Fruit fly (Drosophila melanogaster) whole organism, embryonic: ENCODE measurements around the gene CG11679.

Experiments used
- Abd-B ChIP-seq: fragments of 200-800 bp; sonication (Bioruptor generic); optimal IDR thresholded peaks from 2 replicates; lab custom pipeline; 2018; ENCODE audit warnings: missing biosample characterization, mild to moderate bottlenecking, missing genetic modification characterization, moderate library complexity
- Aef1 ChIP-seq: fragments of 200-800 bp; sonication (Bioruptor generic); IDR thresholded peaks from 3 replicates; pipeline ENCODE4 v1.3.6; 2022; ENCODE audit warnings: missing biosample characterization, missing genetic modification characterization
- Asciz ChIP-seq: fragments of 200-800 bp; sonication (Bioruptor generic); optimal IDR thresholded peaks from 2 replicates; lab custom pipeline; 2017; ENCODE audit warnings: missing biosample characterization, mild to moderate bottlenecking, missing genetic modification characterization, missing genetic modification reagents
- BEAF-32 ChIP-seq: fragments of 200-800 bp; sonication (Bioruptor generic); optimal IDR thresholded peaks from 3 replicates; lab custom pipeline; 2017; ENCODE audit warnings: missing biosample characterization, missing genetic modification characterization, mild to moderate bottlenecking, moderate library complexity, missing genetic modification reagents
- CG10209 ChIP-seq: fragments of 200-800 bp; sonication (Bioruptor generic); optimal IDR thresholded peaks from 3 replicates; lab custom pipeline; 2017; ENCODE audit warnings: missing biosample characterization, mild to moderate bottlenecking, missing genetic modification characterization, missing genetic modification reagents
- CG10321 ChIP-seq: fragments of 200-800 bp; sonication (Bioruptor generic); IDR thresholded peaks from 2 replicates; pipeline ENCODE4 v1.3.6; 2022; ENCODE audit warnings: missing biosample characterization, missing genetic modification characterization
- CG10543 ChIP-seq: fragments of 200-800 bp; sonication (Bioruptor generic); optimal IDR thresholded peaks from 3 replicates; lab custom pipeline; 2017; ENCODE audit warnings: missing biosample characterization, mild to moderate bottlenecking, missing genetic modification characterization, moderate library complexity
- CG11696 ChIP-seq: fragments of 200-800 bp; sonication (Bioruptor generic); IDR thresholded peaks from 2 replicates; pipeline ENCODE4 v1.3.6; 2022; ENCODE audit warnings: missing biosample characterization, missing genetic modification characterization
- CG12942 ChIP-seq: fragments of 200-800 bp; sonication (Bioruptor generic); optimal IDR thresholded peaks from 3 replicates; lab custom pipeline; 2016; ENCODE audit warnings: missing biosample characterization, missing genetic modification characterization
- CG15696 ChIP-seq: fragments of 200-800 bp; sonication (Bioruptor generic); optimal IDR thresholded peaks from 2 replicates; lab custom pipeline; 2019; ENCODE audit warnings: missing biosample characterization, mild to moderate bottlenecking, missing genetic modification characterization, moderate library complexity
- CG16815 ChIP-seq: fragments of 200-800 bp; sonication (Bioruptor generic); optimal IDR thresholded peaks from 3 replicates; lab custom pipeline; 2017; ENCODE audit warnings: missing biosample characterization, mild to moderate bottlenecking, missing genetic modification characterization
- CG17186 ChIP-seq: fragments of 200-800 bp; sonication (Bioruptor generic); optimal IDR thresholded peaks from 3 replicates; lab custom pipeline; 2017; ENCODE audit warnings: missing biosample characterization, missing genetic modification reagents, missing genetic modification characterization
- CG2120 ChIP-seq: fragments of 200-800 bp; sonication (Bioruptor generic); optimal IDR thresholded peaks from 3 replicates; lab custom pipeline; 2016; ENCODE audit warnings: missing biosample characterization, missing genetic modification characterization
- CG2129 ChIP-seq: fragments of 200-800 bp; sonication (Bioruptor generic); IDR thresholded peaks from 2 replicates; pipeline ENCODE4 v1.3.6; 2022; ENCODE audit warnings: missing biosample characterization, missing genetic modification characterization; ENCODE audit not compliant: partially characterized antibody
- CG2889 ChIP-seq: fragments of 200-800 bp; sonication (Bioruptor generic); IDR thresholded peaks from 3 replicates; pipeline ENCODE4 v1.3.6; 2022; ENCODE audit warnings: missing biosample characterization, missing genetic modification characterization
- CG3995 ChIP-seq: fragments of 200-800 bp; sonication (Bioruptor generic); optimal IDR thresholded peaks from 3 replicates; lab custom pipeline; 2016; ENCODE audit warnings: missing biosample characterization, missing genetic modification characterization
- CG4282 ChIP-seq: fragments of 200-800 bp; sonication (Bioruptor generic); optimal IDR thresholded peaks from 2 replicates; lab custom pipeline; 2016; ENCODE audit warnings: missing biosample characterization, missing genetic modification characterization
- CG43689 ChIP-seq: fragments of 200-800 bp; sonication (Bioruptor generic); IDR thresholded peaks from 2 replicates; pipeline ENCODE4 v1.3.6; 2022; ENCODE audit warnings: missing biosample characterization, missing genetic modification characterization
- CG6765 ChIP-seq: fragments of 200-800 bp; sonication (Bioruptor generic); optimal IDR thresholded peaks from 3 replicates; lab custom pipeline; 2017; ENCODE audit warnings: missing biosample characterization, mild to moderate bottlenecking, missing genetic modification characterization
- CG7372 ChIP-seq: fragments of 200-800 bp; sonication (Bioruptor generic); IDR thresholded peaks from 2 replicates; pipeline ENCODE4 v1.3.6; 2022; ENCODE audit warnings: missing biosample characterization, missing genetic modification characterization
- CG9215 ChIP-seq: fragments of 200-800 bp; sonication (Bioruptor generic); IDR thresholded peaks from 2 replicates; pipeline ENCODE4 v1.3.6; 2022; ENCODE audit warnings: missing biosample characterization, missing genetic modification characterization
- CHES-1-like ChIP-seq: fragments of 200-800 bp; sonication (Bioruptor generic); optimal IDR thresholded peaks from 2 replicates; lab custom pipeline; 2016; ENCODE audit warnings: missing biosample characterization, missing genetic modification characterization
- Dip2 ChIP-seq: fragments of 200-800 bp; sonication (Bioruptor generic); IDR thresholded peaks from 2 replicates; pipeline ENCODE4 v1.3.6; 2022; ENCODE audit warnings: missing biosample characterization, missing genetic modification characterization
- Doc3 ChIP-seq: fragments of 200-800 bp; sonication (Bioruptor generic); IDR thresholded peaks from 3 replicates; pipeline ENCODE4 v1.3.6; 2022; ENCODE audit warnings: missing biosample characterization, missing genetic modification characterization; ENCODE audit not compliant: partially characterized antibody
- GATAe ChIP-seq: fragments of 200-800 bp; sonication (Bioruptor generic); conservative IDR thresholded peaks from 2 replicates; pipeline ENCODE4 v1.3.6; 2022; ENCODE audit warnings: missing biosample characterization, missing genetic modification characterization
- H2.0 ChIP-seq: fragments of 200-800 bp; sonication (Bioruptor generic); IDR thresholded peaks from 2 replicates; pipeline ENCODE4 v1.3.6; 2022; ENCODE audit warnings: missing biosample characterization, missing genetic modification characterization
- HLH4C ChIP-seq: fragments of 200-800 bp; sonication (Bioruptor generic); IDR thresholded peaks from 3 replicates; pipeline ENCODE4 v1.3.6; 2022; ENCODE audit warnings: missing biosample characterization, missing genetic modification characterization; ENCODE audit not compliant: partially characterized antibody
- Hr51 ChIP-seq, 2 experiments: fragments of 200-800 bp; sonication (Bioruptor generic); optimal IDR thresholded peaks; 2 replicates in 1 of 2; 3 replicates in 1 of 2; lab custom pipeline; 2016 to 2018; ENCODE audit warnings: missing biosample characterization in 2 of 2, missing genetic modification characterization in 2 of 2, mild to moderate bottlenecking in 1 of 2, moderate library complexity in 1 of 2
- Oli ChIP-seq: fragments of 200-800 bp; sonication (Bioruptor generic); optimal IDR thresholded peaks from 2 replicates; lab custom pipeline; 2018; ENCODE audit warnings: missing biosample characterization, mild to moderate bottlenecking, missing genetic modification characterization, moderate library complexity
- Opbp ChIP-seq: fragments of 200-800 bp; sonication (Bioruptor generic); IDR thresholded peaks from 3 replicates; pipeline ENCODE4 v1.3.6; 2022; ENCODE audit warnings: missing biosample characterization, missing genetic modification characterization; ENCODE audit not compliant: partially characterized antibody
- Pdp1 ChIP-seq, 2 experiments: fragments of 200-800 bp; sonication (Bioruptor generic); optimal IDR thresholded peaks; 3 replicates each; lab custom pipeline; 2016; ENCODE audit warnings: missing biosample characterization in 2 of 2, missing genetic modification characterization in 2 of 2, mild to moderate bottlenecking in 1 of 2, moderate library complexity in 1 of 2
- Usf ChIP-seq: fragments of 200-800 bp; sonication (Bioruptor generic); optimal IDR thresholded peaks from 2 replicates; lab custom pipeline; 2017; ENCODE audit warnings: missing genotype, missing biosample characterization, missing genetic modification characterization
- Vsx1 ChIP-seq: fragments of 200-800 bp; sonication (Bioruptor generic); optimal IDR thresholded peaks from 2 replicates; lab custom pipeline; 2017; ENCODE audit warnings: missing biosample characterization, mild to moderate bottlenecking, missing genetic modification characterization, missing genetic modification reagents
- br ChIP-seq: fragments of >200 bp; optimal IDR thresholded peaks from 2 replicates; lab custom pipeline; 2017
- chm ChIP-seq: fragments of 200-800 bp; sonication (Bioruptor generic); IDR thresholded peaks from 2 replicates; pipeline ENCODE4 v1.3.6; 2022; ENCODE audit warnings: missing biosample characterization, missing genetic modification characterization
- dpn ChIP-seq, 2 experiments: fragments of 200-800 bp; sonication (Bioruptor generic); optimal IDR thresholded peaks; 3 replicates each; lab custom pipeline; 2016; ENCODE audit warnings: missing biosample characterization in 2 of 2, missing genetic modification characterization in 2 of 2
- emc ChIP-seq: fragments of 200-800 bp; sonication (Bioruptor generic); optimal IDR thresholded peaks from 2 replicates; lab custom pipeline; 2016; ENCODE audit warnings: missing biosample characterization, missing genetic modification characterization
- gcm ChIP-seq: fragments of 200-800 bp; sonication (Bioruptor generic); optimal IDR thresholded peaks from 2 replicates; lab custom pipeline; 2019; ENCODE audit warnings: missing biosample characterization, mild to moderate bottlenecking, missing genetic modification characterization, moderate library complexity
- gem ChIP-seq: fragments of 200-800 bp; sonication (Bioruptor generic); optimal IDR thresholded peaks from 2 replicates; lab custom pipeline; 2019; ENCODE audit warnings: missing biosample characterization, mild to moderate bottlenecking, missing genetic modification characterization, moderate library complexity
- ind ChIP-seq: fragments of 200-800 bp; sonication (Bioruptor generic); optimal IDR thresholded peaks from 3 replicates; lab custom pipeline; 2016; ENCODE audit warnings: missing biosample characterization, missing genetic modification characterization
- klu ChIP-seq: fragments of 200-800 bp; sonication (Bioruptor generic); IDR thresholded peaks from 2 replicates; pipeline ENCODE4 v1.3.6; 2022; ENCODE audit warnings: missing biosample characterization, missing genetic modification characterization
- peb ChIP-seq: fragments of 200-800 bp; sonication (Bioruptor generic); IDR thresholded peaks from 2 replicates; pipeline ENCODE4 v1.3.6; 2022; ENCODE audit warnings: missing biosample characterization, missing genetic modification characterization
- pfk ChIP-seq: fragments of 200-800 bp; sonication (Bioruptor generic); optimal IDR thresholded peaks from 2 replicates; lab custom pipeline; 2018; ENCODE audit warnings: missing biosample characterization, mild to moderate bottlenecking, missing genetic modification characterization, moderate library complexity
- phol ChIP-seq: fragments of 200-800 bp; sonication (Bioruptor generic); optimal IDR thresholded peaks from 3 replicates; lab custom pipeline; 2018; ENCODE audit warnings: missing biosample characterization, mild to moderate bottlenecking, missing genetic modification characterization, moderate library complexity
- row ChIP-seq: fragments of 200-800 bp; sonication (Bioruptor generic); IDR thresholded peaks from 3 replicates; pipeline ENCODE4 v1.3.6; 2022; ENCODE audit warnings: missing biosample characterization, missing genetic modification characterization
- slbo ChIP-seq: fragments of 200-800 bp; sonication (Bioruptor generic); IDR thresholded peaks from 2 replicates; pipeline ENCODE4 v1.3.6; 2022; ENCODE audit warnings: missing biosample characterization, missing genetic modification characterization
- trh ChIP-seq: fragments of 200-800 bp; sonication (Bioruptor generic); optimal IDR thresholded peaks from 2 replicates; lab custom pipeline; 2016; ENCODE audit warnings: missing biosample characterization, missing genetic modification characterization
- ttk ChIP-seq: fragments of 200-800 bp; sonication (Bioruptor generic); IDR thresholded peaks from 2 replicates; pipeline ENCODE4 v2.1.2; 2022; ENCODE audit warnings: missing biosample characterization, missing genetic modification characterization
- vnd ChIP-seq: fragments of 200-800 bp; sonication (Bioruptor generic); IDR thresholded peaks from 3 replicates; pipeline ENCODE4 v1.3.6; 2022; ENCODE audit warnings: missing biosample characterization, missing genetic modification characterization; ENCODE audit not compliant: partially characterized antibody

The CG11679 gene

dm6 chrX:15703720-15704206 is 35.0 kb downstream of the CG11679 start, which contains the start of the genes Pis and Hap40 (continued):
- TF ChIP-seq CG2120 (GFP tag; lab: Kevin White, UChicago) (peak; percentile 81), CG16815 (peak; percentile 72), Doc3 (GFP tag; lab: Robert Waterston, UW) (no peak), row (GFP tag; lab: Robert Waterston, UW) (peak; percentile 93), CHES-1-like (GFP tag; lab: Kevin White, UChicago) (peak; percentile 30), CG12942 (GFP tag; lab: Kevin White, UChicago) (peak; percentile 55), trh (GFP tag; lab: Kevin White, UChicago) (no peak), Usf (GFP tag; lab: Kevin White, UChicago) (peak; percentile 55)

dm6 chrX:15701047-15701446 is 37.7 kb downstream of the CG11679 start, which contains the start of gene CG9240:
Gene CG9240, minus strand, starts transcription at chrX:15701259.
- TF ChIP-seq Abd-B (GFP tag; lab: Kevin White, UChicago) (no peak), br (lab: Kevin White, UChicago) (no peak), chm (GFP tag; lab: Robert Waterston, UW) (no peak), CG3995 (peak; percentile 28), CG15696 (tag; lab: Kevin White, UChicago) (no peak), Oli (tag; lab: Kevin White, UChicago) (no peak), CG10321 (GFP tag; lab: Robert Waterston, UW) (no peak), H2.0 (no peak), Dip2 (no peak), Hr51 (GFP tag; optimal IDR thresholded peaks at IDR 0.05; lab: Kevin White, UChicago) (no peak), BEAF-32 (GFP tag; lab: Kevin White, UChicago) (peak; percentile 41), vnd (no peak), pfk (no peak), Asciz (GFP tag; lab: Kevin White, UChicago) (no peak), ttk (GFP tag; lab: Robert Waterston, UW) (no peak), peb (GFP tag; lab: Robert Waterston, UW) (no peak), CG9215 (GFP tag; lab: Robert Waterston, UW) (no peak), Vsx1 (GFP tag; lab: Kevin White, UChicago) (no peak), Pdp1 (GFP tag; optimal IDR thresholded peaks at IDR 0.05; lab: Kevin White, UChicago) (peak in 1 of 2 experiments; percentile 84), CG11696 (GFP tag; lab: Robert Waterston, UW) (no peak), CG2120 (GFP tag; lab: Kevin White, UChicago) (no peak), slbo (GFP tag; lab: Robert Waterston, UW) (0 out of 2 replicates have a peak, but pooled peaks have one; percentile 28), gem (no peak), CG17186 (GFP tag; lab: Kevin White, UChicago) (peak; percentile 42), CG4282 (GFP tag; lab: Kevin White, UChicago) (no peak), CG7372 (no peak), gcm (GFP tag; lab: Kevin White, UChicago) (no peak), CG10543 (no peak), Opbp (GFP tag; lab: Robert Waterston, UW) (0 out of 3 replicates have a peak, but pooled peaks have one; percentile 47), CG2129 (GFP tag; lab: Robert Waterston, UW) (no peak), CG2889 (no peak), klu (GFP tag; lab: Robert Waterston, UW) (no peak), CG10209 (GFP tag; lab: Kevin White, UChicago) (no peak), phol (tag; lab: Kevin White, UChicago) (peak; percentile 12), HLH4C (GFP tag; lab: Robert Waterston, UW) (peak; percentile 35; the same call in 1 of the 3 replicates), GATAe (GFP tag; lab: Robert Waterston, UW) (no peak), emc (GFP tag; lab: Kevin White, UChicago) (no peak), ind (no peak), CG43689 (GFP tag; lab: Robert Waterston, UW) (no peak), dpn (GFP tag; optimal IDR thresholded peaks at IDR 0.05; lab: Kevin White, UChicago) (no peak), CG6765 (GFP tag; lab: Kevin White, UChicago) (no peak), Aef1 (GFP tag; lab: Robert Waterston, UW) (no peak)
